Worm (Caenorhabditis elegans): ENCODE data around the gene snt-5.
A peak's percentile ranks its signal among the peaks of the same experiment; 100 is the strongest.

The snt-5 gene

DNA sequence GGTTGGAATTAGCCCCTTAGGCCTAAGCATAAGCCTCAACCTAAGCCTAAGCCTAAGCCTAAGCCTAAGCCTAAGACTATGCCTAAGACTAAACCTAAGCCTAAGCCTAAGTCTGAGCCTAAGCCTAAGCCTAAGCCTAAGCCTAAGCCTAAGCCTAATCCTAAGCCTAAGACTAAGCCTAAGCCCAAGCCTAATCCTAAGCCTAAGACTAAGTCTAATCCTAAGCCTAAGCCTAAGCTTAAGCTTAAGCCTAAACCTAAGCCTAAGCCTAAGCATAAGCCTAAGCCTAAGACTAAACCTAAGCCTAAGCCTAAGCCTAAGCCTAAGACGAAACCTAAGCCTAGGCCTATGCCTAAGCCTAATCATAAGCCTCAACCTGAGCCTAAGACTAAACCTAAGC, 12.0 kb upstream of the snt-5 start:
- TF ChIP-seq unc-120 (tag; optimal IDR thresholded peaks at IDR 0.05; ENCODE audit: poor library complexity, severe bottlenecking) = no peak
- no peak for TF ChIP-seq elt-1 (tag; optimal IDR thresholded peaks at IDR 0.05; ENCODE audit: borderline replicate concordance, insufficient read depth)
- TF ChIP-seq sptf-1 (tag; optimal IDR thresholded peaks at IDR 0.05) = peak; percentile 44
- TF ChIP-seq sem-2 (GFP tag; optimal IDR thresholded peaks at IDR 0.05) = no peak
- peak; percentile 9 for TF ChIP-seq ham-2 (GFP tag; optimal IDR thresholded peaks at IDR 0.05)
- no peak for TF ChIP-seq mab-5 (tag; optimal IDR thresholded peaks at IDR 0.05)
- TF ChIP-seq tbx-8 (GFP tag; optimal IDR thresholded peaks at IDR 0.05) = no peak

DNA sequence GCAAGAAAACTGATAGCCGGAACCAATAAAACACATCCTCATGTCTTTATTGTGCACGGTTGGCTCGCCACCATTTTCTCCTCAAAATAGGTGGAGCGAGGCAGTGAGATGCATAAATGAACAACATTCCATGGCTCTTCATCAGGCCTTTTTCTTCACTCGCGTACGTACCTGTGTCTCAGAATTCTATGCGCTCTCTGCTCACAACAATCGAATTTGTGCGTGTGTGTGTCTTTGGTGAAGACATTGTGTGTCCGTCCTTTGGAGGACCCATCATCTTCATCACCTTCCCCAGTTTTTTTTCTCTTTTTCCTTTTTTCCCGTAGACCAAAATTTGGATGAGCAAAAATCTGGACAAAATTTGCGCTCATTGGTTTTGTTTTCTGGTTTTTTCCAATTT, 10.9 kb upstream of the snt-5 start:
- TF ChIP-seq ces-1 (GFP tag; optimal IDR thresholded peaks at IDR 0.05) = peak; percentile 55
- TF ChIP-seq nhr-12 (tag; optimal IDR thresholded peaks at IDR 0.05) = no peak

DNA sequence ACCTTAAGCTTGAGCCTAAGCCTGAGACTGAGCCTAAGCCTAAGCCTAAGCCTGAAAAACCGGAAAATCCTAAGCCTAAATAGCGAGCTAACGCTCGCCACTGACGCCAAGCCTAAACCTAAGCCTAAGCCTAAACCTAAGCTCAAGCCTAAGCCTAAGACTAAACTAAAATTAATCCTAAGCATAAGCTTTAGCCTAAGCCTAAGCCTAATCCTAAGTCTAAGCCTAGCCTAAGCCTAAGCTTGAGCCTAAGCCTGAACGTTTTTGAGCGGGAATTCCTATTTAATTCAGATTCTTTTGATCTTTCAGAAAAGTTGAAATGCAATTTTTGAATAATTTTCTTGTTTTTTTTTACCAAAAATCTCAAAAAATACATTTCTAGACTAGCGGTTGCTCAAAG, 4.8 kb upstream of the snt-5 start:
- TF ChIP-seq nhr-2 (tag; optimal IDR thresholded peaks at IDR 0.05) = no peak
- no peak for TF ChIP-seq lin-13 (tag; optimal IDR thresholded peaks at IDR 0.05)
- TF ChIP-seq unc-120 (tag; optimal IDR thresholded peaks at IDR 0.05; ENCODE audit: poor library complexity, severe bottlenecking) = no peak
- TF ChIP-seq unc-62 (GFP tag; optimal IDR thresholded peaks at IDR 0.05) = no peak
- TF ChIP-seq ham-2 (GFP tag; optimal IDR thresholded peaks at IDR 0.05) = no peak
- TF ChIP-seq ceh-83 (GFP tag; optimal IDR thresholded peaks at IDR 0.05) = no peak
- no peak for TF ChIP-seq elt-1 (tag; optimal IDR thresholded peaks at IDR 0.05; ENCODE audit: borderline replicate concordance, insufficient read depth)
- no peak for TF ChIP-seq nhr-237 (tag; optimal IDR thresholded peaks at IDR 0.05)
- TF ChIP-seq lin-32 (GFP tag; optimal IDR thresholded peaks at IDR 0.05) = no peak

DNA sequence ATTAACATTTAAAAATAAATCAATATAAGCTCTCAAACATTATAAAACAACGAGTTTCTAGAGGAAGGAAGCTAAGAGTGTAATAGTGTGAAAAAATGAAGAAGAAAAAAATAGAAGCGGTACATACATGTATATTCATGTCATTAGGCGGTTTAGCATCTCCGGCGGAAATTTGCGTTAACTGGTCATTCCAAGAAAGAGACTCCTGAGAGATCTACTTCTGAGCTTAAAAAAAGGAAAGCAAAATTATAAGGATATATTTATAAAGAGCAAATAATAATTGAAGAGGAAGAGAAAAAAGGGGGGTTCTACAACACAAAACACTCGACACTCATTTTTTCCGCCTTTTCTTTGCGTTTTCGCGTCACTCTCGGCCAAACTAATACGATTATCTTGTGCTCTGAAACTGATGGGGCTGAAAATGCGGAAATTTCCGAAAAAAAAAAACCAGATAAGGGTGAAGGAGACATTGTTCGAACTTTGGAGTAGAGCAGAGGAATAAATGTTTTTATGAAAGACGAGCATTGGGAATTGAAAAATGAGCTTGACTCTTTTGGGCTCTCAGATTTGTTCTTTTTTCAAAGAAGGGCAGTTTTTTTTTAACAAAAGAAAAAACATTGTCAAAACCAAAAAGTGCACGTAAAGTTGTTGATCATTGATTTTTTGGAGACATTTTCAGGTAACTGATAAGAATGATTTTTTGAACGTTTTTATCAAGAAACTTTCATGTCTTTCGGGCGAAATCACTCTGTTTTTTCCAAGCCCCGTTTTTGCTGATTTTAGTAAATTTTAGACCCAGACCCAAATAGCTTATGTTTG, 3.5 kb upstream of the snt-5 start:
- no peak for TF ChIP-seq flh-1 (GFP tag; optimal IDR thresholded peaks at IDR 0.05)
- TF ChIP-seq nhr-28 (tag; optimal IDR thresholded peaks at IDR 0.05) = no peak
- TF ChIP-seq sptf-1 (tag; optimal IDR thresholded peaks at IDR 0.05) = no peak
- TF ChIP-seq mep-1 (tag; optimal IDR thresholded peaks at IDR 0.05) = no peak
- TF ChIP-seq ham-2 (GFP tag; optimal IDR thresholded peaks at IDR 0.05) = no peak
- no peak for TF ChIP-seq mls-2 (tag; optimal IDR thresholded peaks at IDR 0.05)
- TF ChIP-seq sem-2 (GFP tag; optimal IDR thresholded peaks at IDR 0.05) = no peak
- no peak for TF ChIP-seq unc-62 (GFP tag; optimal IDR thresholded peaks at IDR 0.05)
- TF ChIP-seq ztf-11 (tag; optimal IDR thresholded peaks at IDR 0.05) = no peak
- no peak for TF ChIP-seq nhr-2 (tag; optimal IDR thresholded peaks at IDR 0.05)
- no peak for TF ChIP-seq nhr-12 (tag; optimal IDR thresholded peaks at IDR 0.05)
- no peak for TF ChIP-seq tbx-8 (GFP tag; optimal IDR thresholded peaks at IDR 0.05)
- no peak for TF ChIP-seq unc-39 (tag; optimal IDR thresholded peaks at IDR 0.05)

DNA sequence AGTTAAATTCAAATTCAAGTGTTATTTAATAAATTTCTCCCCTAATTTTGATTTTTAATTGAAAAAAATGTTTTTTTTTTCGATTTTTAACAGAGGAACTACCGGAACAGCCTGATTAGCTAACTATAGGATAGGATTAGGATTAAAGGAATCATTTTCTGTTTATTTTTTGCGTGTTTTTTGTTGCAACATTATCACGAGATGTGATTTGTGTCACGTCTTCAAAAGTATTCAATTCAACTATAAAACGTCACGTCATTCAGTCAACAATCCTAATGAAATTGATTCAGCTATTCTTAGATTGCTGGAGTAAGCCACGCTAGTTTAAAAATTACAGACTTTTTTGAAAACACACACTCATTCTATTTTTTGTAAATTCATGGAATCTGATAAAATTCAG, 632 bp downstream of the snt-5 start:
- TF ChIP-seq lin-13 (tag; optimal IDR thresholded peaks at IDR 0.05) (no peak), unc-39 (tag; optimal IDR thresholded peaks at IDR 0.05) (no peak), nhr-76 (tag; optimal IDR thresholded peaks at IDR 0.05) (no peak), flh-1 (GFP tag; optimal IDR thresholded peaks at IDR 0.05) (no peak), hlh-1 (tag; optimal IDR thresholded peaks at IDR 0.05) (no peak)

DNA sequence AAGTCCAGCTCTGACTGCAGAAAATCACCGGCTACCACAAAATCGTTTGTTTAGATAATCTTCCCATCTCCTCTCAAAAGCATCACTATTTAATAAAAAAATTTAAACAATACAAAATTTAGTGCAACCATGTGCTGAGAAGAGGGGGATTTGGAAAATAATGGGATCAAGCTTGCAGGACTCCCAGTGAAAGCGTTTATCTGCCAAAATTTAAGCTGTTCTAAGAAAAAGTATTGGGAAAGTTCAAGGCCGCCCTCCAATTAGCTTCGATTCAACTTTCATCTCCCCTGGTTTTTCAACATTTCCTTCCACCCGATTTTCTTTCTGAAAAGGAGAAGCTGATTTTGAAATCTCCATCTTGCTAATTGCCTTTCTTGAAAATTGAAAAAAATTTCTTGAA, 3.2 kb downstream of the snt-5 start:
- no peak for TF ChIP-seq cnd-1 (tag; optimal IDR thresholded peaks at IDR 0.05)
- no peak for TF ChIP-seq unc-120 (tag; optimal IDR thresholded peaks at IDR 0.05; ENCODE audit: poor library complexity, severe bottlenecking)
- no peak for TF ChIP-seq lin-13 (tag; optimal IDR thresholded peaks at IDR 0.05)
- no peak for TF ChIP-seq mep-1 (tag; optimal IDR thresholded peaks at IDR 0.05)
- no peak for TF ChIP-seq sptf-1 (tag; optimal IDR thresholded peaks at IDR 0.05)
- TF ChIP-seq nhr-237 (tag; optimal IDR thresholded peaks at IDR 0.05) = no peak
- TF ChIP-seq ceh-83 (GFP tag; optimal IDR thresholded peaks at IDR 0.05) = no peak
- TF ChIP-seq elt-1 (tag; optimal IDR thresholded peaks at IDR 0.05; ENCODE audit: borderline replicate concordance, insufficient read depth) = no peak
- TF ChIP-seq ceh-39 (tag; optimal IDR thresholded peaks at IDR 0.05) = no peak
- no peak for TF ChIP-seq tbx-8 (GFP tag; optimal IDR thresholded peaks at IDR 0.05)
- no peak for TF ChIP-seq sem-2 (GFP tag; optimal IDR thresholded peaks at IDR 0.05)
- no peak for TF ChIP-seq hlh-1 (tag; optimal IDR thresholded peaks at IDR 0.05)
- TF ChIP-seq pha-4 (tag; optimal IDR thresholded peaks at IDR 0.05) = no peak
- TF ChIP-seq ces-1 (GFP tag; optimal IDR thresholded peaks at IDR 0.05) = no peak
- TF ChIP-seq ztf-11 (tag; optimal IDR thresholded peaks at IDR 0.05) = no peak
- no peak for TF ChIP-seq ceh-43 (GFP tag; optimal IDR thresholded peaks at IDR 0.05)
- no peak for TF ChIP-seq unc-62 (GFP tag; optimal IDR thresholded peaks at IDR 0.05)
- no peak for TF ChIP-seq bed-3 (GFP tag; optimal IDR thresholded peaks at IDR 0.05)
- TF ChIP-seq elt-3 (tag; optimal IDR thresholded peaks at IDR 0.05) = no peak

Measured in whole organism, mixed stage, embryonic.